Worm (Caenorhabditis elegans): Measurements from ENCODE around the gene srt-73.

The srt-73 gene

DNA sequence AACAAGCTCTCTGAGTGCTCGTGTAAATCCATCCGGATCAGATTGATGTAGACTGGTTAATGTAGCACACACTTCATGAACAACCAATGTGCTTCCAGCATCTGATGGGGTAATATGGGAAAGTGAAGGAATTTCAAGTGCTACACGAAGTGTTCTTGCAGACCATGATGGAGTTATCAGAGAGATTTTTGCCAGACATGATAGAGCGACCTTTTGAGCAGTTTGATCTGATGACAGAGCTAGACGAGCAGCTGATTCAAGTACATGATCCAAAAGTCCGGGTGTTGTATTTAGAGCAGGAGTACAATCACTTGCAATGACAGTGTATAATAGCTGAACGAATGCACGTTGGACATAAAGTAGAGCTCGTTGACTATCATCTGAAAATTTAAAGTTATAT, 38.8 kb downstream of the srt-73 start:
- TF ChIP-seq snpc-4 (tag; optimal IDR thresholded peaks at IDR 0.05) (no peak), nhr-12 (tag; optimal IDR thresholded peaks at IDR 0.05) (no peak), pha-4 (tag; optimal IDR thresholded peaks at IDR 0.05) (no peak), lsy-2 (tag; optimal IDR thresholded peaks at IDR 0.05) (no peak), lin-13 (tag; optimal IDR thresholded peaks at IDR 0.05) (no peak), nhr-2 (tag; optimal IDR thresholded peaks at IDR 0.05) (no peak), ztf-11 (tag; optimal IDR thresholded peaks at IDR 0.05) (no peak), cnd-1 (tag; optimal IDR thresholded peaks at IDR 0.05) (no peak), elt-3 (tag; optimal IDR thresholded peaks at IDR 0.05) (no peak), M03D4.4 (tag; optimal IDR thresholded peaks at IDR 0.05) (no peak), sptf-1 (tag; optimal IDR thresholded peaks at IDR 0.05) (no peak), drap-1 (GFP tag; optimal IDR thresholded peaks at IDR 0.05) (no peak), flh-1 (GFP tag; optimal IDR thresholded peaks at IDR 0.05) (no peak), blmp-1 (tag; optimal IDR thresholded peaks at IDR 0.05) (no peak), mls-2 (tag; optimal IDR thresholded peaks at IDR 0.05) (no peak), unc-39 (tag; optimal IDR thresholded peaks at IDR 0.05) (no peak), hlh-1 (tag; optimal IDR thresholded peaks at IDR 0.05) (no peak), ceh-39 (tag; optimal IDR thresholded peaks at IDR 0.05) (no peak), nhr-76 (tag; optimal IDR thresholded peaks at IDR 0.05) (no peak)

- TF ChIP-seq pha-4 (tag; optimal IDR thresholded peaks at IDR 0.05) (no peak), nhr-76 (tag; optimal IDR thresholded peaks at IDR 0.05) (no peak), mep-1 (tag; optimal IDR thresholded peaks at IDR 0.05) (no peak), unc-62 (GFP tag; optimal IDR thresholded peaks at IDR 0.05) (no peak), lin-32 (GFP tag; optimal IDR thresholded peaks at IDR 0.05) (no peak), nhr-28 (tag; optimal IDR thresholded peaks at IDR 0.05) (no peak), cnd-1 (tag; optimal IDR thresholded peaks at IDR 0.05) (no peak), lin-13 (tag; optimal IDR thresholded peaks at IDR 0.05) (no peak), blmp-1 (tag; optimal IDR thresholded peaks at IDR 0.05) (no peak)
These were observed 41.0 kb downstream of the srt-73 start, which contains the start of gene C49H3.16 for ce11 chrIV:7920126-7920525. TSS of gene C49H3.16 (plus strand) at chrIV:7920426.

ce11 chrIV:7923982-7924480, 44.9 kb downstream of the srt-73 start, which contains the start of the genes xpo-3 and C49H3.3:
TSS of gene xpo-3 (minus strand) at chrIV:7924032.
TSS of gene C49H3.3 (plus strand) at chrIV:7924350.
- TF ChIP-seq ham-2 (GFP tag; optimal IDR thresholded peaks at IDR 0.05) (peak; percentile 55), flh-1 (GFP tag; optimal IDR thresholded peaks at IDR 0.05) (no peak), zip-8 (tag; optimal IDR thresholded peaks at IDR 0.05) (no peak), bed-3 (GFP tag; optimal IDR thresholded peaks at IDR 0.05) (no peak), tbx-8 (GFP tag; optimal IDR thresholded peaks at IDR 0.05) (no peak), lsy-2 (tag; optimal IDR thresholded peaks at IDR 0.05) (peak; percentile 18), lin-13 (tag; optimal IDR thresholded peaks at IDR 0.05) (peak; percentile 11), ces-1 (GFP tag; optimal IDR thresholded peaks at IDR 0.05) (peak; percentile 68), nhr-28 (tag; optimal IDR thresholded peaks at IDR 0.05) (no peak), mep-1 (tag; optimal IDR thresholded peaks at IDR 0.05) (peak; percentile 78)

DNA sequence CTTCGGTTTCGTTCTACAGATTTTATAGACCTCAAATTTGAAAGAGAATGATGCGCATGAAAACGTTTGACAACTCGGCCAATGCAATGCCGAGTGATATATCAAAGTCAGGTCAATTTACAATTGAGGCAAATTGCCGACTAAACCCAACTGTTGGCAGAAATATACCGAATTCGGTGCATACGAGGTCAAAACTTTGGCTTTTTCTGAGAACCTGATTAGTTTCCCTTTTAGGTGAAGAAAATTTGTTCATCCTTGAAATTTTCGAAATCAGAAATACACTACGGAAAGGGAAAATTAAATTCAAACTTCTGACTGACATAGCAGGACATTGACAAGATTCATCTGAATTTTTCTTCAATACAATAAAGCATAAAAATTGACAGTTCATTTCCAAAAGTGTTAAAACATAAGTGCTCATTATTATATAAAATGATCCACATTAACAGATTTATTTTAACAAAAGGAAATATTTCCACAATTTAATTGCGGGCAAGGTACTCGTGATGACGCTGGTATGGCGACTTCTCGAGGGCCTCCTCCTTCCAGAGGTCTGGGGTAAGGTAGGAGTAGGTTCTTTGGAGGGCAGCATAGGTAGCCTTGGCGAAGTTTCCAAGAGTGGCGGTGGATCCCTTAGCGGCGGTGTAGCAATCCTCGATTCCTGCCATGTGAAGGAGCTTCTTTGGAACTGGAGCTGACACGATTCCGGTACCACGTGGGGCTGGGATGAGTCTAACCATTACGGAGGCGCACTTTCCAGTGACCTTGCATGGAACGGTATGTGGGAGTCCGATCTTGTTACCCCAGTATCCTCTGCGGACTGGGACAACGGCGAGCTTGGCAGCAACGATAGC, 46.1 kb downstream of the srt-73 start:
- no peak for TF ChIP-seq nhr-2 (tag; optimal IDR thresholded peaks at IDR 0.05)
- no peak for TF ChIP-seq sptf-1 (tag; optimal IDR thresholded peaks at IDR 0.05)
- no peak for TF ChIP-seq ham-2 (GFP tag; optimal IDR thresholded peaks at IDR 0.05)
- no peak for TF ChIP-seq flh-1 (GFP tag; optimal IDR thresholded peaks at IDR 0.05)
- TF ChIP-seq lin-13 (tag; optimal IDR thresholded peaks at IDR 0.05): no peak
- no peak for TF ChIP-seq sem-2 (GFP tag; optimal IDR thresholded peaks at IDR 0.05)
- no peak for TF ChIP-seq nhr-76 (tag; optimal IDR thresholded peaks at IDR 0.05)

DNA sequence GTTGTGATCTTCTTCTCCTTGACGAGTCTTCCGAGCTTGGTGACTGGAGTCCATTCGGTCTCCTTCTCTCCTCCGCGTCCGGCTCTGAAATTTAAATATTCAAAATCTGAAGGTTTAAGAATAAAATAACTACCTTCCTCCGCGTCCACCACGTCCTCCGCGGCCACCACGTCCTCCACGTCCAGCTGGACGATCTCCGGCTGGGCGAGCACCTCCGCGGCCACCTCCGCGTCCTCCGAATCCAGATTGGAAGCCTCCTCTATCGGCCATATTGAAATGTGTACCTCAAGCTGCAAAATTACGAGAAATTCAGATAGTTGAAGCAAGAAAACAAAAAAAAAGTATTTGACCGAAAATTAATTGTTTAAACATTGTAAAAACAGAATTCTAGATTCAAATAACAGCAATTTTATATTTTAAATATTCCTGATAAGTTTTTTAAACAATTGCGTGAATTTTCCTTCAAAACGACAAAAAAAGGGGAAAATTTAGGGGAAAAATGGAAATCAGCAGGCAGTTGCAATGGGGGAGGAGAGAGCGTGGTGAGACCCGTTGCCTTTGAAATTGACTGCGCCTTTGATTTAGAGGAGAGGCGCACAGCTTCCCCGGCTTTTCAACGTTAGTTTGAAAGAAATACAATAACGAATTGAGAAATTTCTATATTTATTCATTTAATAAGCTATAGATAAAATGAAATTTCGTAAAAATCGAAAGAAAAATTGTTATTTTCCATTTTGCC, 47.2 kb downstream of the srt-73 start, which contains the start of gene rps-2:
Gene rps-2 (minus strand): TSS at position 290 of the 739 bp plus-strand sequence.
- TF ChIP-seq cnd-1 (tag; optimal IDR thresholded peaks at IDR 0.05) (no peak), unc-120 (tag; optimal IDR thresholded peaks at IDR 0.05; ENCODE audit: poor library complexity, severe bottlenecking) (peak; percentile 9), sptf-1 (tag; optimal IDR thresholded peaks at IDR 0.05) (no peak), hlh-1 (tag; optimal IDR thresholded peaks at IDR 0.05) (peak; percentile 30), nhr-2 (tag; optimal IDR thresholded peaks at IDR 0.05) (no peak), bed-3 (GFP tag; optimal IDR thresholded peaks at IDR 0.05) (no peak), mls-2 (tag; optimal IDR thresholded peaks at IDR 0.05) (no peak), mep-1 (tag; optimal IDR thresholded peaks at IDR 0.05) (peak; percentile 31), sem-2 (GFP tag; optimal IDR thresholded peaks at IDR 0.05) (no peak), elt-3 (tag; optimal IDR thresholded peaks at IDR 0.05) (no peak), lsy-2 (tag; optimal IDR thresholded peaks at IDR 0.05) (peak; percentile 64), elt-1 (tag; optimal IDR thresholded peaks at IDR 0.05; ENCODE audit: borderline replicate concordance, insufficient read depth) (no peak), nhr-237 (tag; optimal IDR thresholded peaks at IDR 0.05) (no peak), flh-1 (GFP tag; optimal IDR thresholded peaks at IDR 0.05) (no peak)
